Fruit fly (Drosophila melanogaster) S2 (cell line): ENCODE data around the gene CG17134.

Source experiments
- CG8478 ChIP-seq: fragments of >200 bp; optimal IDR thresholded peaks from 2 replicates; lab custom pipeline; 2018
- CTCF ChIP-seq, 2 experiments: fragments of >200 bp; optimal IDR thresholded peaks; 2 replicates each; lab custom pipeline; 2018

DNA sequence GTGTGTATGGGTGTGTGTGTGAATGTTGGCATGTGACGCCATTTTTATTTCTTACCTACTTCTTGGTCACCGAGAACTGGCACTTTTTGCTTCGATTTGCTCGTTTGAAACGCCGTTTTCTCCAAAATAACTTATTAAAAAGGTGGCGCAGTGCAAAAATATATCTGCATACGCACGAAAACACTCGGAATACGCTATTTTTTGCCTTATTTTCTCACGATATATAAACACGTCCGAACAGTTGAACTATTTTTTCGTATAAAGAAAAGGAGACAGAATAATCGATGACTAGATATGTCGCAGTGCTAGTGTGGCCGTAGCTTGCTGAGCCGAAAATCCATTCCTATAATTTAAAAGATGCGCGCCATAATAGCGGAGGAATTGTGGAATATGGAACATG lies 21.8 kb downstream of the CG17134 start, which contains the start of gene CG6700:
- TF ChIP-seq CG8478 (lab: Kevin White, UChicago) (no peak), CTCF (optimal IDR thresholded peaks at IDR 0.05; lab: Kevin White, UChicago) (peak; percentile 12 to 19)
